Worm (Caenorhabditis elegans) whole organism, young adult: ENCODE results near the gene C08E3.13.
"Not testable (repeated sequence)": the region's sequence is repeated elsewhere in the genome, so short reads cannot be mapped to it uniquely, and the experiment has no call there.

ENCODE experiments used
- athp-1 ChIP-seq: sonication (generic microtip); optimal IDR thresholded peaks from 2 replicates; lab custom pipeline; 2017; ENCODE audit warnings: mild to moderate bottlenecking, missing genetic modification characterization, missing compliant biosample characterization
- hmg-20 ChIP-seq: fragments of 200-800 bp; sonication (Bioruptor generic); IDR thresholded peaks from 2 replicates; pipeline ENCODE4 v1.3.6; 2022; ENCODE audit warnings: missing genetic modification reagents, missing genetic modification characterization, missing compliant biosample characterization
- lin-35 ChIP-seq, 3 experiments: fragments of 150-350 bp in 2 of 3; sonication (generic microtip) in 1 of 3; optimal IDR thresholded peaks; 2 replicates each; lab custom pipeline; 2014 to 2018; ENCODE audit warnings: missing biosample characterization in 3 of 3, missing genetic modification characterization in 3 of 3, missing genetic modification reagents in 3 of 3
- lin-54 ChIP-seq: fragments of 200-800 bp; sonication (Bioruptor generic); optimal IDR thresholded peaks from 2 replicates; lab custom pipeline; 2018; ENCODE audit warnings: mild to moderate bottlenecking, missing genetic modification characterization, missing compliant biosample characterization
- nhr-27 ChIP-seq: fragments of 200-800 bp; sonication (Bioruptor generic); optimal IDR thresholded peaks from 2 replicates; lab custom pipeline; 2018; ENCODE audit warnings: mild to moderate bottlenecking, missing genetic modification characterization, moderate library complexity, missing compliant biosample characterization
- pha-4 ChIP-seq: fragments of 150-350 bp; sonication (generic microtip); optimal IDR thresholded peaks from 2 replicates; lab custom pipeline; 2014; ENCODE audit warnings: missing biosample characterization, missing genetic modification reagents, missing genetic modification characterization
- somi-1 ChIP-seq: fragments of 200-800 bp; sonication (Bioruptor generic); optimal IDR thresholded peaks from 2 replicates; lab custom pipeline; 2018; ENCODE audit warnings: mild to moderate bottlenecking, missing genetic modification characterization, missing compliant biosample characterization

DNA sequence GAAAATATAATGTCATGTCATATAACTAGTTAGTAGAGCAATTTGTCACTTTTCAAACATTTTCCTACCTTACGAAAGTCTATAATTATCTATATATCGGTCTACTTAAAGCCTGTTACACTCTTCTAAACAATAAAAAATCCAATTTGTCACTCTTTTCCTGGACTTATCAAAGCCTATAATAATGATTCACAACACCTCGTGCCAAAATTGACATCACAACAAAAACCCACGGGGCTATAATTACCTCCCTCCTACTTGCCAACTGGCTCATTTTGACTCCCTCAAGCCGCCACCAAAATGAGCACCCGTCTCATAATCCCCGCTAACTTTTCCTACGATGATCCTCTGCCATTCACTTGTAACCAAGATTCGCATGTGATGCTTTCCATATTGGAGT is 4.3 kb upstream of the C08E3.13 start, which contains the start of gene srg-20:
- TF ChIP-seq hmg-20; somi-1 (GFP tag; lab: Kevin White, UChicago); pha-4 (tag; lab: Kevin White, UChicago); athp-1 (tag; lab: Kevin White, UChicago); lin-35 (GFP tag; optimal IDR thresholded peaks at IDR 0.05; lab: Kevin White, UChicago); lin-54 (GFP tag; lab: Kevin White, UChicago); nhr-27 (tag; lab: Kevin White, UChicago): not testable (repeated sequence)
